Fruit fly (Drosophila melanogaster) whole organism: Measurements from ENCODE around the gene CG11449.

ENCODE experiments used
- CG8478 ChIP-seq: fragments of >200 bp; optimal IDR thresholded peaks from 2 replicates; lab custom pipeline; 2018; ENCODE audit warnings: inconsistent platforms
- Dll ChIP-seq: fragments of >200 bp; optimal IDR thresholded peaks from 2 replicates; lab custom pipeline; 2017
- pan ChIP-seq: fragments of >200 bp; optimal IDR thresholded peaks from 2 replicates; lab custom pipeline; 2017
- psq ChIP-seq: fragments of >200 bp; optimal IDR thresholded peaks from 2 replicates; lab custom pipeline; 2017
- usp ChIP-seq: fragments of >200 bp; optimal IDR thresholded peaks from 2 replicates; lab custom pipeline; 2017; ENCODE audit warnings: missing biosample characterization, missing genetic modification characterization, mixed read lengths

- TF ChIP-seq psq (lab: Kevin White, UChicago) (no peak), pan (lab: Kevin White, UChicago) (no peak), usp (GFP tag; lab: Kevin White, UChicago) (no peak), Dll (no peak), CG8478 (lab: Kevin White, UChicago) (no peak)
Observed at dm6 chr3L:22483452-22483851, 29.3 kb downstream of the CG11449 start.
